Worm (Caenorhabditis elegans): Measurements from ENCODE around the gene Y39B6A.27.

ce11 chrV:19036061-19036460, 4.5 kb downstream of the Y39B6A.27 start:
- no peak for TF ChIP-seq Y79H2A.3 (GFP tag; conservative IDR thresholded peaks at IDR 0.05)
- TF ChIP-seq lin-54 (GFP tag; optimal IDR thresholded peaks at IDR 0.05) = no peak
- TF ChIP-seq ceh-91 (GFP tag; IDR thresholded peaks at IDR 0.05) = no peak
- no peak for TF ChIP-seq hlh-26 (GFP tag; conservative IDR thresholded peaks at IDR 0.05)
- no peak for TF ChIP-seq lsl-1 (GFP tag; optimal IDR thresholded peaks at IDR 0.05)
- no peak for TF ChIP-seq dpl-1 (GFP tag; optimal IDR thresholded peaks at IDR 0.05)
- TF ChIP-seq egrh-3 (GFP tag; IDR thresholded peaks at IDR 0.05) = no peak
- TF ChIP-seq ceh-58 (GFP tag; IDR thresholded peaks at IDR 0.05) = no peak

Measured in whole organism, young adult.